Worm (Caenorhabditis elegans) whole organism, L1 larva: ENCODE data around the gene Y38H6C.20.

Experiments used
- aha-1 ChIP-seq: fragments of 150-350 bp; optimal IDR thresholded peaks from 2 replicates; lab custom pipeline; 2014; ENCODE audit warnings: missing biosample characterization, missing genetic modification characterization
- aly-2 ChIP-seq: fragments of 150-350 bp; optimal IDR thresholded peaks from 2 replicates; lab custom pipeline; 2014; ENCODE audit warnings: missing biosample characterization, missing genetic modification characterization
- blmp-1 ChIP-seq: fragments of 150-350 bp; optimal IDR thresholded peaks from 2 replicates; lab custom pipeline; 2014; ENCODE audit warnings: missing biosample characterization, missing genetic modification characterization
- ceh-90 ChIP-seq: sonication (generic microtip); optimal IDR thresholded peaks from 2 replicates; lab custom pipeline; 2016; ENCODE audit warnings: missing genetic modification characterization, missing compliant biosample characterization
- ces-1 ChIP-seq: fragments of 150-350 bp; optimal IDR thresholded peaks from 2 replicates; lab custom pipeline; 2014; ENCODE audit warnings: missing biosample characterization, missing genetic modification reagents, missing genetic modification characterization
- dpl-1 ChIP-seq, 3 experiments: fragments of 150-350 bp in 2 of 3; sonication (generic microtip) in 1 of 3; optimal IDR thresholded peaks; 2 replicates each; lab custom pipeline; 2014 to 2017; ENCODE audit warnings: missing biosample characterization in 3 of 3, missing genetic modification characterization in 3 of 3, missing genetic modification reagents in 3 of 3
- efl-1 ChIP-seq, 4 experiments: fragments of 150-350 bp; optimal IDR thresholded peaks in 3 of 4; peaks in 1 of 4; 1 replicate in 1 of 4; 2 replicates in 3 of 4; lab custom pipeline; 2014; ENCODE audit warnings: missing biosample characterization in 2 of 4, missing genetic modification characterization in 2 of 4, missing genetic modification reagents in 2 of 4
- elt-2 ChIP-seq: sonication (generic microtip); optimal IDR thresholded peaks from 2 replicates; lab custom pipeline; 2016; ENCODE audit warnings: missing genetic modification characterization, mild to moderate bottlenecking, inconsistent platforms, missing compliant biosample characterization, missing genetic modification reagents
- elt-3 ChIP-seq, 6 experiments: fragments of 150-350 bp in 1 of 6; sonication (generic microtip); optimal IDR thresholded peaks; 2 replicates each; lab custom pipeline; 2017 to 2018; ENCODE audit warnings: missing biosample characterization in 6 of 6, missing genetic modification characterization in 6 of 6, inconsistent platforms in 1 of 6
- fkh-8 ChIP-seq: sonication (generic microtip); optimal IDR thresholded peaks from 2 replicates; lab custom pipeline; 2016; ENCODE audit warnings: mild to moderate bottlenecking, missing genetic modification characterization, missing compliant biosample characterization
- fos-1 ChIP-seq: fragments of 150-350 bp; optimal IDR thresholded peaks from 2 replicates; lab custom pipeline; 2014; ENCODE audit warnings: missing biosample characterization, missing genetic modification characterization
- hpl-2 ChIP-seq: fragments of 150-350 bp; optimal IDR thresholded peaks from 2 replicates; lab custom pipeline; 2014; ENCODE audit warnings: missing biosample characterization, missing genetic modification reagents, missing genetic modification characterization
- lin-14 ChIP-seq: fragments of 200-800 bp; sonication (Bioruptor generic); optimal IDR thresholded peaks from 2 replicates; lab custom pipeline; 2018; ENCODE audit warnings: mild to moderate bottlenecking, missing genetic modification characterization, moderate library complexity, missing compliant biosample characterization
- lin-35 ChIP-seq, 2 experiments: fragments of 150-350 bp; optimal IDR thresholded peaks; 2 replicates each; lab custom pipeline; 2014; ENCODE audit warnings: missing biosample characterization in 2 of 2, missing genetic modification characterization in 2 of 2, missing genetic modification reagents in 2 of 2
- lsy-2 ChIP-seq, 2 experiments: fragments of 150-350 bp; optimal IDR thresholded peaks; 2 replicates each; lab custom pipeline; 2014; ENCODE audit warnings: missing biosample characterization in 2 of 2, missing genetic modification characterization in 2 of 2
- mab-9 ChIP-seq: fragments of 200-800 bp; sonication (Bioruptor generic); IDR thresholded peaks from 2 replicates; pipeline ENCODE4 v1.3.6; 2022; ENCODE audit warnings: missing genetic modification reagents, missing genetic modification characterization, missing compliant biosample characterization
- mdl-1 ChIP-seq, 2 experiments: fragments of 150-350 bp; optimal IDR thresholded peaks; 2 replicates each; lab custom pipeline; 2014 to 2017; ENCODE audit warnings: missing biosample characterization in 2 of 2, missing genetic modification characterization in 2 of 2, inconsistent platforms in 1 of 2
- mef-2 ChIP-seq: fragments of 150-350 bp; optimal IDR thresholded peaks from 2 replicates; lab custom pipeline; 2014; ENCODE audit warnings: missing biosample characterization, missing genetic modification characterization
- mep-1 ChIP-seq: fragments of 150-350 bp; optimal IDR thresholded peaks from 2 replicates; lab custom pipeline; 2014; ENCODE audit warnings: missing biosample characterization, missing genetic modification characterization
- nhr-19 ChIP-seq: fragments of 200-800 bp; sonication (Bioruptor generic); conservative IDR thresholded peaks from 2 replicates; pipeline ENCODE4 v1.3.6; 2022; ENCODE audit warnings: missing genetic modification characterization, missing compliant biosample characterization
- nhr-20 ChIP-seq: sonication (generic microtip); optimal IDR thresholded peaks from 2 replicates; lab custom pipeline; 2016; ENCODE audit warnings: mild to moderate bottlenecking, missing genetic modification characterization, missing compliant biosample characterization
- nhr-28 ChIP-seq: fragments of 150-350 bp; optimal IDR thresholded peaks from 2 replicates; lab custom pipeline; 2014; ENCODE audit warnings: missing biosample characterization, missing genetic modification characterization
- nhr-77 ChIP-seq: fragments of 150-350 bp; optimal IDR thresholded peaks from 2 replicates; lab custom pipeline; 2014; ENCODE audit warnings: missing biosample characterization, missing genetic modification characterization
- nhr-90 ChIP-seq: sonication (generic microtip); optimal IDR thresholded peaks from 2 replicates; lab custom pipeline; 2016; ENCODE audit warnings: mild to moderate bottlenecking, missing genetic modification characterization, missing compliant biosample characterization; ENCODE audit not compliant: poor library complexity
- pqm-1 ChIP-seq: sonication (generic microtip); optimal IDR thresholded peaks from 3 replicates; lab custom pipeline; 2017; ENCODE audit warnings: missing biosample characterization, missing genetic modification characterization
- skn-1 ChIP-seq: fragments of 150-350 bp; optimal IDR thresholded peaks from 2 replicates; lab custom pipeline; 2014; ENCODE audit warnings: missing biosample characterization, missing genetic modification characterization
- sptf-1 ChIP-seq: fragments of 150-350 bp; optimal IDR thresholded peaks from 2 replicates; lab custom pipeline; 2014; ENCODE audit warnings: missing biosample characterization, missing genetic modification characterization
- tbx-2 ChIP-seq: sonication (generic microtip); optimal IDR thresholded peaks from 2 replicates; lab custom pipeline; 2016; ENCODE audit warnings: missing genetic modification characterization, missing compliant biosample characterization
- unc-30 ChIP-seq: sonication (generic microtip); optimal IDR thresholded peaks from 2 replicates; lab custom pipeline; 2017; ENCODE audit warnings: missing biosample characterization, missing genetic modification characterization
- unc-62 ChIP-seq: fragments of 150-350 bp; optimal IDR thresholded peaks from 2 replicates; lab custom pipeline; 2014; ENCODE audit warnings: missing biosample characterization, missing genetic modification reagents, missing genetic modification characterization
- zip-4 ChIP-seq: fragments of 200-800 bp; sonication (Bioruptor generic); optimal IDR thresholded peaks from 2 replicates; lab custom pipeline; 2018; ENCODE audit warnings: mild to moderate bottlenecking, missing genetic modification characterization, moderate library complexity, missing compliant biosample characterization
- ztf-4 ChIP-seq: fragments of 150-350 bp; optimal IDR thresholded peaks from 2 replicates; lab custom pipeline; 2014; ENCODE audit warnings: missing biosample characterization, missing genetic modification characterization

The Y38H6C.20 gene

DNA sequence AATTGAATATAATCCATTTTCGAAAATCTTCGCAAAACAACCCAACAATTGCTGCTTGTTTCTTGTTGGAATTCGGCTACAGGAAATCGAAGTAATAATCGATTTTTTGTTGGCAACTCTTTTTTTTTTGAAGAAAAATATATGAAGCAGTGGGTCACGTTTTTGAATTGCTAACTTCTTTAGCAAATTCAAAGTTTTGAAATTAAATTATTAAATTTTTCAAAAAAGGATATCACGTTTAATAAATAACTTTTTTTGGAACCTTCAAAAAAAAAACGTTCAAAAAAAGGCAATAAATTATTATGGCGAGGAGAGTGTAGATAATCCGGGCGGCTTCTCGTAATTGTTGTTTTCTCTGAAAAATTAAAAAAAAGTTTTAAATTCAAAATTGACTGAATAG, 14.8 kb downstream of the Y38H6C.20 start, which contains the start of gene Y38H6C.15:
Gene Y38H6C.15 (minus strand): TSS at position 101 of the 400 bp plus-strand sequence.
- TF ChIP-seq hpl-2 (GFP tag; lab: Kevin White, UChicago) (no peak), aha-1 (no peak), tbx-2 (no peak), nhr-28 (tag; lab: Kevin White, UChicago) (no peak), fos-1 (tag; lab: Kevin White, UChicago) (no peak), ztf-4 (tag; lab: Kevin White, UChicago) (no peak), sptf-1 (tag; lab: Kevin White, UChicago) (no peak), lin-14 (GFP tag; lab: Kevin White, UChicago) (no peak), nhr-77 (tag; lab: Kevin White, UChicago) (no peak), mef-2 (tag; lab: Kevin White, UChicago) (no peak)

DNA sequence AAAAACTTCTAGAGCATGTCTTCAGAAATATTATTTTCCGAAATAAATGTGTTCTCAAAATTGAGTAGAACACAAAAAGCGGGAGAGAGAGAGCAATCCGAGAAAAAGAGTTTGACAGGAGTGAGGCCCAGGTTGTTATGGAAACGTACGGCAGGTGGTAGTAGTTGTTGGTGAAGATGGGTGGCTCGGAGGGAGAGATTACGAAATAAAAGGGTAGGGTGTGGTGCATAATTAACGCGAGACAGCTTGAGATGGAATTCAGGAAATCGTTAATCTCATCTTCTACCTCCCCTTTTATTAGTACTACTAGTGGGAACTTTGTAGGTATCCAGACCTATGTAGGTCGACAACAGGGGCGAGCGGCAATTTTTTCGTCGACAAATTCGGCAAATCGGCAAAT, 16.9 kb downstream of the Y38H6C.20 start, which contains the start of gene famh-161:
Gene famh-161 (minus strand): TSS at position 101 of the 400 bp plus-strand sequence.
- no peak for TF ChIP-seq ces-1
- no peak for TF ChIP-seq efl-1 (optimal IDR thresholded peaks at IDR 0.05; lab: Kevin White, UChicago)
- no peak for TF ChIP-seq efl-1 (GFP tag; optimal IDR thresholded peaks at IDR 0.05 in 1 of 2; lab: Kevin White, UChicago)
- no peak for TF ChIP-seq lin-35 (GFP tag; optimal IDR thresholded peaks at IDR 0.05; lab: Kevin White, UChicago)
- no peak for TF ChIP-seq mdl-1 (tag; optimal IDR thresholded peaks at IDR 0.05; lab: Kevin White, UChicago)
- TF ChIP-seq fkh-8: peak; percentile 12

DNA sequence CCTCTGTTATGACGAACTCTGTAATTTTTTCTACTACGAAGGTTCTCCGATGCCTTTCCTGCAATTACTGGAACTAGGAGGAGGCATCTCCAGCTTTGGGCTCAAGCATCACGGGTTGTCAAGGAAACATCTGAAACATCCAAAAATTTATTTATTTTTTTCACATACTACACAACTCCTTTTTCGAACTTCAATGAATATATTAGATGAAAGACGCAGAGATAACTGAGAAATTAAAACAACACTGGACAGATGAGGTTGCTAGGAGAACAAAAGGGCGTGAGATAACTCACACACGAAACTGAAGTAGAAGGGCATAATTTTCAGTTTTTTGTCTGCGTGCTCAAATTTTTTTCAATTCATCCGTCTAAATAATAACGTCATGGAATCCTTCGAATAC, 23.5 kb downstream of the Y38H6C.20 start, which contains the start of gene Y38H6C.13:
Gene Y38H6C.13 (plus strand): TSS at position 301 of the 400 bp plus-strand sequence.
- TF ChIP-seq dpl-1 (GFP tag; optimal IDR thresholded peaks at IDR 0.05; lab: Kevin White, UChicago): no peak
- no peak for TF ChIP-seq ceh-90 (tag; lab: Kevin White, UChicago)
- TF ChIP-seq lin-35 (GFP tag; optimal IDR thresholded peaks at IDR 0.05; lab: Kevin White, UChicago): no peak
- peak; percentile 3 for TF ChIP-seq fkh-8
- no peak for TF ChIP-seq unc-30 (tag; lab: Kevin White, UChicago)

DNA sequence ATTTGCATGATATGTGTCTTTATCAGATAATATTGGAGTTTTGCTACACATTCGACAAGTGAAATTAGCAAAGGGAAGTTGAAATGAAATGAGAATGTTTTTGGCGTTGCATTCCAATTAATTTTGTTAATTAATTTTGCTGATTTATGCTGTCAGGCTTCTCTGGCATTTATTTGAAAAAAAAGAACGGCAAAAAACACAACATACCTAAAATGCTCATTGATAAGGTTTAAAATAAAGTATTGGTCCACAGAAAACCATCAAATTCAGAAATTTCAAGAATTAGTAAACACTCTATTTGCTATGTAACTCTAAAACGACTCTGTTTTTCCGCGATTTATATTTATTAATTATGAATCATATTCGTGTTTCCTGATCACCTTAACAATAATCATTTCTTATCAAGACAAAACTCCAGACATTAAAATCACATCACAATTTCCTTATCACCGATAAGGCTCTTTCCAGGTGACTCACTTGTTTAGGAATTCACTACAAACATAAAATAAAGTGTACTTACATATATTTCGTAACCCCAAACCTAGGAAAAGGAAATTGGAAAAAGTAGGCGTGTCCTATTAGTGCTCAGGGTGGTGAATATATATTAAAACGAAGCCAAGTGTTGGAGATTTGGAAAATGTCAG, 25.1 kb downstream of the Y38H6C.20 start, which contains the start of the genes srh-166 and Y38H6C.24:
Gene srh-166 (minus strand): TSS at position 51 of the 644 bp plus-strand sequence.
Gene Y38H6C.24 (plus strand): TSS at position 620 of the 644 bp plus-strand sequence.
- TF ChIP-seq nhr-20: peak; percentile 23
- peak; percentile 86 for TF ChIP-seq pqm-1 (tag; lab: Kevin White, UChicago)
- TF ChIP-seq elt-2 (tag; lab: Kevin White, UChicago): peak; percentile 77
- no peak for TF ChIP-seq blmp-1 (tag; lab: Kevin White, UChicago)

DNA sequence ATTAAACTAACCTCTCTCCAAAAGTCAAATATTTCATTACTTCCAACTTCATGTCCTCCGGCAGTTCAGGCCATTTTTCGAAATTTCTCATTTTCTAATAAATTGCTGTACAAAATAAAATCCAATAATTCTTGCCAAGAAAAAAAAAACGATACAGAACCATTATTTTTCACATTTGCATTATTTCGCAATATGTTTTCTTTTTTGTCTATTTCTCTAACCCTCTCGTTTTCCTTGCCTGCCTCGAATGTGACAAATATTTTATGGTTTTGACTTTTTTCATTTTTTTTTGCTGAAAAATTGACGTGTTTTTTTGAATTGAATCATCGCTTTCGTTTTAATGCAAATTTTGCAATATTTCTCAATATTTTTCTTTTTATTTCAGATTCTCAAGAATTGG, 28.8 kb downstream of the Y38H6C.20 start, which contains the start of the genes Y38H6C.9 and fbxa-150:
Gene Y38H6C.9 (minus strand): TSS at position 52 of the 400 bp plus-strand sequence.
Gene fbxa-150 (plus strand): TSS at position 380 of the 400 bp plus-strand sequence.
- TF ChIP-seq zip-4 (GFP tag; lab: Kevin White, UChicago): peak; percentile 95
- no peak for TF ChIP-seq lin-35 (GFP tag; optimal IDR thresholded peaks at IDR 0.05; lab: Kevin White, UChicago)
- TF ChIP-seq dpl-1 (GFP tag; optimal IDR thresholded peaks at IDR 0.05; lab: Kevin White, UChicago): peak in 1 of 3 experiments; percentile 19
- peak; percentile 1 to 25 for TF ChIP-seq efl-1 (optimal IDR thresholded peaks at IDR 0.05; lab: Kevin White, UChicago)
- peak in 1 of 2 experiments; percentile 8 for TF ChIP-seq efl-1 (GFP tag; optimal IDR thresholded peaks at IDR 0.05 in 1 of 2; lab: Kevin White, UChicago)
- peak; percentile 45 for TF ChIP-seq mep-1
- peak; percentile 8 for TF ChIP-seq skn-1 (tag; lab: Kevin White, UChicago)
- TF ChIP-seq lsy-2 (tag; optimal IDR thresholded peaks at IDR 0.05; lab: Kevin White, UChicago): no peak

DNA sequence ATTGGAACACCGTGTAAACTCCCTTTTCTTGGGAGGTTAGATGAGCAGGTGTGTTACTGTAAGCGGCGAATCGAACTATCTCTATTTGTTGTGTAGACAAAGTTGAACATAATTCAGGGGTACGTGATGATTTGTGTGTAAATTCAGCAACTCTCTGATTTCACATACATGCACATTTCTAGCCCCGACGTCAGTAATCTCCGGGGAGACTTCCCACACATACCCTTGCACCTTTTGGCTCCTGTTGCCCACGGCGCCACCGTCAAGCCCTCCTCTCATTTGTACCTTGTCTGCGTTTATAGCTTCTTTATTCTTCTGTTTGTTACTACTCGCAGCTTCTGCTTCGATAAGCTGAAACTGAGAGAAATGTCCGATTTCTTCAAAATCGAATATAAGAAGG, 32.1 kb downstream of the Y38H6C.20 start, which contains the start of gene Y38H6C.25:
Gene Y38H6C.25 (plus strand): TSS at position 301 of the 400 bp plus-strand sequence.
- no peak for TF ChIP-seq ces-1
- TF ChIP-seq lsy-2 (tag; optimal IDR thresholded peaks at IDR 0.05; lab: Kevin White, UChicago): no peak
- no peak for TF ChIP-seq mep-1
- TF ChIP-seq nhr-90 (tag; lab: Kevin White, UChicago): no peak
- no peak for TF ChIP-seq elt-3 (tag; optimal IDR thresholded peaks at IDR 0.05; lab: Kevin White, UChicago)
- TF ChIP-seq ztf-4 (tag; lab: Kevin White, UChicago): no peak
- TF ChIP-seq tbx-2: no peak
- no peak for TF ChIP-seq unc-62
- no peak for TF ChIP-seq lin-35 (GFP tag; optimal IDR thresholded peaks at IDR 0.05; lab: Kevin White, UChicago)
- no peak for TF ChIP-seq nhr-19 (GFP tag; lab: Robert Waterston, UW)
- no peak for TF ChIP-seq aly-2 (tag; lab: Kevin White, UChicago)
- no peak for TF ChIP-seq mab-9 (GFP tag; lab: Robert Waterston, UW)
